Fruit fly (Drosophila melanogaster) whole organism, embryonic: Measurements from ENCODE around the gene CG1971.

Experiments used
- Atf3 ChIP-seq: fragments of 200-800 bp; sonication (Bioruptor generic); optimal IDR thresholded peaks from 3 replicates; lab custom pipeline; 2016; ENCODE audit warnings: missing biosample characterization, missing genetic modification characterization
- B-H2 ChIP-seq: fragments of 200-800 bp; sonication (Bioruptor generic); optimal IDR thresholded peaks from 2 replicates; lab custom pipeline; 2018; ENCODE audit warnings: missing biosample characterization, mild to moderate bottlenecking, missing genetic modification characterization
- BEAF-32 ChIP-seq: fragments of 200-800 bp; sonication (Bioruptor generic); optimal IDR thresholded peaks from 3 replicates; lab custom pipeline; 2017; ENCODE audit warnings: missing biosample characterization, missing genetic modification characterization, mild to moderate bottlenecking, moderate library complexity, missing genetic modification reagents
- CG10431 ChIP-seq: fragments of 200-800 bp; sonication (Bioruptor generic); optimal IDR thresholded peaks from 3 replicates; lab custom pipeline; 2018; ENCODE audit warnings: missing biosample characterization, mild to moderate bottlenecking, missing genetic modification characterization
- CG10979 ChIP-seq: fragments of 200-800 bp; sonication (Bioruptor generic); optimal IDR thresholded peaks from 2 replicates; lab custom pipeline; 2018; ENCODE audit warnings: missing biosample characterization, mild to moderate bottlenecking, missing genetic modification characterization, moderate library complexity
- CG11456 ChIP-seq: fragments of 200-800 bp; sonication (Bioruptor generic); IDR thresholded peaks from 3 replicates; pipeline ENCODE4 v1.3.6; 2022; ENCODE audit warnings: missing biosample characterization, missing genetic modification characterization
- CG12071 ChIP-seq: fragments of 200-800 bp; sonication (Bioruptor generic); optimal IDR thresholded peaks from 3 replicates; lab custom pipeline; 2018; ENCODE audit warnings: missing biosample characterization, mild to moderate bottlenecking, missing genetic modification characterization
- CG12104 ChIP-seq: fragments of 200-800 bp; sonication (Bioruptor generic); optimal IDR thresholded peaks from 3 replicates; lab custom pipeline; 2016; ENCODE audit warnings: missing biosample characterization, missing genetic modification characterization
- CG12236 ChIP-seq: fragments of 200-800 bp; sonication (Bioruptor generic); optimal IDR thresholded peaks from 2 replicates; lab custom pipeline; 2016; ENCODE audit warnings: missing biosample characterization, missing genetic modification characterization
- CG1233 ChIP-seq: fragments of 200-800 bp; sonication (Bioruptor generic); optimal IDR thresholded peaks from 4 replicates; lab custom pipeline; 2018; ENCODE audit warnings: missing biosample characterization, mild to moderate bottlenecking, missing genetic modification characterization
- CG13287 ChIP-seq: fragments of 200-800 bp; sonication (Bioruptor generic); IDR thresholded peaks from 2 replicates; pipeline ENCODE4 v1.3.6; 2022; ENCODE audit warnings: missing biosample characterization, missing genetic modification characterization; ENCODE audit not compliant: partially characterized antibody
- CG14710 ChIP-seq: fragments of 200-800 bp; sonication (Bioruptor generic); optimal IDR thresholded peaks from 3 replicates; lab custom pipeline; 2019; ENCODE audit warnings: missing biosample characterization, mild to moderate bottlenecking, missing genetic modification characterization, moderate library complexity
- CG14860 ChIP-seq: fragments of 200-800 bp; sonication (Bioruptor generic); IDR thresholded peaks from 3 replicates; pipeline ENCODE4 v1.3.6; 2022; ENCODE audit warnings: missing biosample characterization, missing genetic modification characterization; ENCODE audit not compliant: partially characterized antibody
- CG15011 ChIP-seq: fragments of 200-800 bp; sonication (Bioruptor generic); optimal IDR thresholded peaks from 3 replicates; lab custom pipeline; 2018; ENCODE audit warnings: missing biosample characterization, mild to moderate bottlenecking, missing genetic modification characterization
- CG15696 ChIP-seq: fragments of 200-800 bp; sonication (Bioruptor generic); optimal IDR thresholded peaks from 2 replicates; lab custom pipeline; 2019; ENCODE audit warnings: missing biosample characterization, mild to moderate bottlenecking, missing genetic modification characterization, moderate library complexity
- CG1602 ChIP-seq: fragments of 200-800 bp; sonication (Bioruptor generic); optimal IDR thresholded peaks from 3 replicates; lab custom pipeline; 2016; ENCODE audit warnings: missing biosample characterization, missing genetic modification characterization
- CG17385 ChIP-seq: fragments of 200-800 bp; sonication (Bioruptor generic); optimal IDR thresholded peaks from 3 replicates; lab custom pipeline; 2018; ENCODE audit warnings: missing biosample characterization, mild to moderate bottlenecking, missing genetic modification characterization
- CG17912 ChIP-seq: fragments of 200-800 bp; sonication (Bioruptor generic); optimal IDR thresholded peaks from 2 replicates; lab custom pipeline; 2018; ENCODE audit warnings: missing biosample characterization, mild to moderate bottlenecking, missing genetic modification characterization
- CG3281 ChIP-seq: fragments of 200-800 bp; sonication (Bioruptor generic); optimal IDR thresholded peaks from 3 replicates; lab custom pipeline; 2017; ENCODE audit warnings: missing biosample characterization, mild to moderate bottlenecking, missing genetic modification characterization
- CG33557 ChIP-seq: fragments of 200-800 bp; sonication (Bioruptor generic); optimal IDR thresholded peaks from 2 replicates; lab custom pipeline; 2019; ENCODE audit warnings: missing biosample characterization, mild to moderate bottlenecking, missing genetic modification characterization, moderate library complexity
- CG4854 ChIP-seq: fragments of 200-800 bp; sonication (Bioruptor generic); optimal IDR thresholded peaks from 2 replicates; lab custom pipeline; 2016; ENCODE audit warnings: missing biosample characterization, missing genetic modification characterization, inconsistent platforms
- CG9215 ChIP-seq: fragments of 200-800 bp; sonication (Bioruptor generic); IDR thresholded peaks from 2 replicates; pipeline ENCODE4 v1.3.6; 2022; ENCODE audit warnings: missing biosample characterization, missing genetic modification characterization
- CG9817 ChIP-seq: fragments of 200-800 bp; sonication (Bioruptor generic); optimal IDR thresholded peaks from 2 replicates; lab custom pipeline; 2018; ENCODE audit warnings: missing biosample characterization, mild to moderate bottlenecking, missing genetic modification characterization, moderate library complexity
- Camta ChIP-seq: fragments of 200-800 bp; sonication (Bioruptor generic); optimal IDR thresholded peaks from 2 replicates; lab custom pipeline; 2016; ENCODE audit warnings: missing biosample characterization, missing genetic modification characterization
- CoRest ChIP-seq: fragments of 200-800 bp; sonication (Bioruptor generic); optimal IDR thresholded peaks from 3 replicates; lab custom pipeline; 2018; ENCODE audit warnings: missing biosample characterization, mild to moderate bottlenecking, missing genetic modification characterization, moderate library complexity
- Dek ChIP-seq: fragments of 200-800 bp; sonication (Bioruptor generic); optimal IDR thresholded peaks from 3 replicates; lab custom pipeline; 2019; ENCODE audit warnings: missing biosample characterization, mild to moderate bottlenecking, missing genetic modification characterization, moderate library complexity
- GATAe ChIP-seq: fragments of 200-800 bp; sonication (Bioruptor generic); conservative IDR thresholded peaks from 2 replicates; pipeline ENCODE4 v1.3.6; 2022; ENCODE audit warnings: missing biosample characterization, missing genetic modification characterization
- HLHmδ ChIP-seq: fragments of 200-800 bp; sonication (Bioruptor generic); optimal IDR thresholded peaks from 2 replicates; lab custom pipeline; 2018; ENCODE audit warnings: missing biosample characterization, mild to moderate bottlenecking, missing genetic modification characterization, moderate library complexity
- Hmx ChIP-seq: fragments of 200-800 bp; sonication (Bioruptor generic); optimal IDR thresholded peaks from 2 replicates; lab custom pipeline; 2016; ENCODE audit warnings: missing biosample characterization, missing genetic modification characterization
- Meics ChIP-seq: fragments of 200-800 bp; sonication (Bioruptor generic); optimal IDR thresholded peaks from 2 replicates; lab custom pipeline; 2017; ENCODE audit warnings: missing biosample characterization, mild to moderate bottlenecking, missing genetic modification characterization
- Myb ChIP-seq: fragments of 200-800 bp; sonication (Bioruptor generic); optimal IDR thresholded peaks from 2 replicates; lab custom pipeline; 2016; ENCODE audit warnings: missing biosample characterization, missing genetic modification characterization
- Oli ChIP-seq: fragments of 200-800 bp; sonication (Bioruptor generic); optimal IDR thresholded peaks from 2 replicates; lab custom pipeline; 2018; ENCODE audit warnings: missing biosample characterization, mild to moderate bottlenecking, missing genetic modification characterization, moderate library complexity
- Ravus ChIP-seq: fragments of 200-800 bp; sonication (Bioruptor generic); IDR thresholded peaks from 2 replicates; pipeline ENCODE4 v1.3.6; 2022; ENCODE audit warnings: missing biosample characterization, missing genetic modification characterization
- Rfx ChIP-seq: fragments of 200-800 bp; sonication (Bioruptor generic); IDR thresholded peaks from 2 replicates; pipeline ENCODE4 v1.3.6; 2022; ENCODE audit warnings: missing biosample characterization, missing genetic modification characterization
- Side ChIP-seq: fragments of 200-800 bp; sonication (Bioruptor generic); optimal IDR thresholded peaks from 2 replicates; lab custom pipeline; 2016; ENCODE audit warnings: missing biosample characterization, missing genetic modification characterization
- al ChIP-seq: fragments of 200-800 bp; sonication (Bioruptor generic); IDR thresholded peaks from 2 replicates; pipeline ENCODE4 v1.3.6; 2022; ENCODE audit warnings: missing biosample characterization, missing genetic modification characterization
- az2 ChIP-seq: fragments of 200-800 bp; sonication (Bioruptor generic); optimal IDR thresholded peaks from 3 replicates; lab custom pipeline; 2016; ENCODE audit warnings: missing biosample characterization, missing genetic modification characterization
- chinmo ChIP-seq: fragments of 200-800 bp; sonication (Bioruptor generic); IDR thresholded peaks from 4 replicates; pipeline ENCODE4 v1.3.6; 2022; ENCODE audit warnings: missing biosample characterization, missing genetic modification characterization; ENCODE audit not compliant: partially characterized antibody
- da ChIP-seq: fragments of 200-800 bp; sonication (Bioruptor generic); optimal IDR thresholded peaks from 2 replicates; lab custom pipeline; 2016; ENCODE audit warnings: missing biosample characterization, missing genetic modification characterization
- dm ChIP-seq: fragments of 200-800 bp; sonication (Bioruptor generic); optimal IDR thresholded peaks from 3 replicates; lab custom pipeline; 2016; ENCODE audit warnings: missing biosample characterization, missing genetic modification characterization
- eve ChIP-seq, 2 experiments: fragments of >200 bp; optimal IDR thresholded peaks; 2 replicates each; lab custom pipeline; 2017; ENCODE audit warnings: missing biosample characterization in 2 of 2, missing genetic modification characterization in 2 of 2
- fd3F ChIP-seq: fragments of 200-800 bp; sonication (Bioruptor generic); optimal IDR thresholded peaks from 2 replicates; lab custom pipeline; 2018; ENCODE audit warnings: missing biosample characterization, mild to moderate bottlenecking, missing genetic modification characterization, moderate library complexity
- fd64A ChIP-seq: fragments of 200-800 bp; sonication (Bioruptor generic); optimal IDR thresholded peaks from 3 replicates; lab custom pipeline; 2018; ENCODE audit warnings: missing biosample characterization, mild to moderate bottlenecking, missing genetic modification characterization
- jing ChIP-seq: fragments of 200-800 bp; sonication (Bioruptor generic); optimal IDR thresholded peaks from 2 replicates; lab custom pipeline; 2018; ENCODE audit warnings: missing biosample characterization, mild to moderate bottlenecking, missing genetic modification characterization
- kay ChIP-seq: fragments of 200-800 bp; sonication (Bioruptor generic); optimal IDR thresholded peaks from 2 replicates; lab custom pipeline; 2016; ENCODE audit warnings: missing biosample characterization, missing genetic modification characterization
- nau ChIP-seq: fragments of 200-800 bp; sonication (Bioruptor generic); optimal IDR thresholded peaks from 3 replicates; lab custom pipeline; 2017; ENCODE audit warnings: missing biosample characterization, mild to moderate bottlenecking, missing genetic modification characterization, missing genetic modification reagents
- pita ChIP-seq: fragments of 200-800 bp; sonication (Bioruptor generic); optimal IDR thresholded peaks from 2 replicates; lab custom pipeline; 2017; ENCODE audit warnings: missing biosample characterization, mild to moderate bottlenecking, missing genetic modification characterization
- salm ChIP-seq: fragments of 200-800 bp; sonication (Bioruptor generic); optimal IDR thresholded peaks from 2 replicates; lab custom pipeline; 2018; ENCODE audit warnings: missing biosample characterization, mild to moderate bottlenecking, missing genetic modification characterization
- sqz ChIP-seq: fragments of 200-800 bp; sonication (Bioruptor generic); optimal IDR thresholded peaks from 3 replicates; lab custom pipeline; 2018; ENCODE audit warnings: missing biosample characterization, mild to moderate bottlenecking, missing genetic modification characterization
- tio ChIP-seq: fragments of 200-800 bp; sonication (Bioruptor generic); optimal IDR thresholded peaks from 2 replicates; lab custom pipeline; 2017; ENCODE audit warnings: missing biosample characterization, missing genetic modification characterization, inconsistent platforms
- toy ChIP-seq: fragments of 200-800 bp; sonication (Bioruptor generic); IDR thresholded peaks from 2 replicates; pipeline ENCODE4 v1.3.6; 2022; ENCODE audit warnings: missing biosample characterization, missing genetic modification characterization

The CG1971 gene

dm6 chr3R:31794457-31794856 is 10.8 kb upstream of the CG1971 start (continued):
- no peak for TF ChIP-seq GATAe (GFP tag; lab: Robert Waterston, UW)
- TF ChIP-seq CG14860 (GFP tag; lab: Robert Waterston, UW): no peak
- no peak for TF ChIP-seq CoRest (tag; lab: Kevin White, UChicago)
- TF ChIP-seq CG17912 (GFP tag; lab: Kevin White, UChicago): no peak
- TF ChIP-seq toy (GFP tag; lab: Robert Waterston, UW): no peak
- TF ChIP-seq Meics (GFP tag; lab: Kevin White, UChicago): no peak
- no peak for TF ChIP-seq CG12104 (GFP tag; lab: Kevin White, UChicago)
- no peak for TF ChIP-seq Atf3 (GFP tag; lab: Kevin White, UChicago)
- no peak for TF ChIP-seq CG1233 (GFP tag; lab: Kevin White, UChicago)
- no peak for TF ChIP-seq Myb (GFP tag; lab: Kevin White, UChicago)
- no peak for TF ChIP-seq CG1602 (GFP tag; lab: Kevin White, UChicago)
- no peak for TF ChIP-seq HLHmδ
- TF ChIP-seq Oli (tag; lab: Kevin White, UChicago): no peak
- no peak for TF ChIP-seq CG33557 (GFP tag; lab: Kevin White, UChicago)
- TF ChIP-seq CG9215: no peak
- no peak for TF ChIP-seq tio (GFP tag; lab: Kevin White, UChicago)
- TF ChIP-seq sqz (GFP tag; lab: Kevin White, UChicago): peak; percentile 96
- peak; percentile 86; the same call in 2 of the 4 replicates for TF ChIP-seq chinmo (GFP tag; lab: Robert Waterston, UW)
- peak; percentile 40; the same call in 1 of the 2 replicates for TF ChIP-seq Rfx (GFP tag; lab: Robert Waterston, UW)
- TF ChIP-seq Ravus: no peak
- no peak for TF ChIP-seq Camta (GFP tag; lab: Kevin White, UChicago)
- no peak for TF ChIP-seq al (GFP tag; lab: Robert Waterston, UW)
- TF ChIP-seq B-H2 (GFP tag; lab: Kevin White, UChicago): no peak
- TF ChIP-seq Hmx (GFP tag; lab: Kevin White, UChicago): no peak
- TF ChIP-seq CG11456 (GFP tag; lab: Robert Waterston, UW): no peak
- no peak for TF ChIP-seq CG17385 (GFP tag; lab: Kevin White, UChicago)
- no peak for TF ChIP-seq nau (GFP tag; lab: Kevin White, UChicago)
- TF ChIP-seq CG12071: no peak
- TF ChIP-seq BEAF-32 (GFP tag; lab: Kevin White, UChicago): no peak
- no peak for TF ChIP-seq fd3F (GFP tag; lab: Kevin White, UChicago)
- TF ChIP-seq CG12236 (GFP tag; lab: Kevin White, UChicago): no peak
- no peak for TF ChIP-seq eve (GFP tag; optimal IDR thresholded peaks at IDR 0.05; lab: Kevin White, UChicago)
- TF ChIP-seq salm (tag; lab: Kevin White, UChicago): no peak
- TF ChIP-seq CG14710 (tag; lab: Kevin White, UChicago): no peak
- peak; percentile 89 for TF ChIP-seq dm (GFP tag; lab: Kevin White, UChicago)
- TF ChIP-seq CG9817 (tag; lab: Kevin White, UChicago): no peak
- TF ChIP-seq CG13287: peak; percentile 4; the same call in 1 of the 2 replicates
- TF ChIP-seq CG4854 (GFP tag; lab: Kevin White, UChicago): no peak
- TF ChIP-seq CG3281 (GFP tag; lab: Kevin White, UChicago): no peak
- no peak for TF ChIP-seq CG10431
- no peak for TF ChIP-seq CG10979 (tag; lab: Kevin White, UChicago)
- TF ChIP-seq da (GFP tag; lab: Kevin White, UChicago): peak; percentile 70
- TF ChIP-seq pita (GFP tag; lab: Kevin White, UChicago): no peak
- TF ChIP-seq Side (GFP tag; lab: Kevin White, UChicago): no peak
- no peak for TF ChIP-seq CG15011 (GFP tag; lab: Kevin White, UChicago)
- TF ChIP-seq CG15696: no peak
- no peak for TF ChIP-seq jing
- TF ChIP-seq Dek: no peak
- TF ChIP-seq az2 (GFP tag; lab: Kevin White, UChicago): no peak
- no peak for TF ChIP-seq fd64A (GFP tag; lab: Kevin White, UChicago)
- no peak for TF ChIP-seq kay (GFP tag; lab: Kevin White, UChicago)
